Worm (Caenorhabditis elegans) whole organism, young adult: ENCODE results near the gene unc-43.

ENCODE experiments used
- C17E4.6 ChIP-seq: fragments of 200-800 bp; sonication (Bioruptor generic); IDR thresholded peaks from 2 replicates; pipeline ENCODE4 v1.3.6; 2022; ENCODE audit warnings: missing genetic modification reagents, missing genetic modification characterization, missing compliant biosample characterization
- ama-1 ChIP-seq, 3 experiments: fragments of 150-350 bp in 1 of 3; sonication (generic microtip) in 2 of 3; optimal IDR thresholded peaks; 2 replicates each; lab custom pipeline; 2014 to 2018; ENCODE audit warnings: missing biosample characterization in 2 of 3, missing genetic modification characterization in 2 of 3, missing genetic modification reagents in 2 of 3
- aptf-2 ChIP-seq: fragments of 200-800 bp; sonication (Bioruptor generic); conservative IDR thresholded peaks from 2 replicates; pipeline ENCODE4 v1.3.6; 2022; ENCODE audit warnings: missing genetic modification reagents, missing genetic modification characterization, missing compliant biosample characterization
- athp-1 ChIP-seq: sonication (generic microtip); optimal IDR thresholded peaks from 2 replicates; lab custom pipeline; 2017; ENCODE audit warnings: mild to moderate bottlenecking, missing genetic modification characterization, missing compliant biosample characterization
- ccch-3 ChIP-seq: fragments of 200-800 bp; sonication (Bioruptor generic); optimal IDR thresholded peaks from 2 replicates; lab custom pipeline; 2018; ENCODE audit warnings: mild to moderate bottlenecking, missing genetic modification characterization, missing compliant biosample characterization
- ceh-100 ChIP-seq: fragments of 200-800 bp; sonication (Bioruptor generic); IDR thresholded peaks from 2 replicates; pipeline ENCODE4 v1.3.6; 2022; ENCODE audit warnings: missing genetic modification reagents, missing genetic modification characterization, missing compliant biosample characterization
- egrh-3 ChIP-seq: fragments of 200-800 bp; sonication (Bioruptor generic); IDR thresholded peaks from 2 replicates; pipeline ENCODE4 v1.3.6; 2022; ENCODE audit warnings: missing genetic modification reagents, missing genetic modification characterization, missing compliant biosample characterization
- nfya-1 ChIP-seq: sonication (generic microtip); optimal IDR thresholded peaks from 2 replicates; lab custom pipeline; 2017; ENCODE audit warnings: antibody characterized with exemption, missing compliant biosample characterization, missing genetic modification characterization, borderline replicate concordance; ENCODE audit not compliant: insufficient read depth
- pbrm-1 ChIP-seq: fragments of 200-800 bp; sonication (Bioruptor generic); IDR thresholded peaks from 2 replicates; pipeline ENCODE4 v1.3.6; 2022; ENCODE audit warnings: missing genetic modification reagents, missing genetic modification characterization, missing compliant biosample characterization
- pha-4 ChIP-seq: fragments of 150-350 bp; sonication (generic microtip); optimal IDR thresholded peaks from 2 replicates; lab custom pipeline; 2014; ENCODE audit warnings: missing biosample characterization, missing genetic modification reagents, missing genetic modification characterization
- sea-2 ChIP-seq: fragments of 200-800 bp; sonication (Bioruptor generic); IDR thresholded peaks from 2 replicates; pipeline ENCODE4 v1.3.6; 2022; ENCODE audit warnings: missing genetic modification characterization, missing compliant biosample characterization
- unc-130 ChIP-seq: sonication (generic microtip); optimal IDR thresholded peaks from 2 replicates; lab custom pipeline; 2016; ENCODE audit warnings: missing genetic modification reagents, missing genetic modification characterization, missing compliant biosample characterization
- unc-62 ChIP-seq: fragments of 150-350 bp; optimal IDR thresholded peaks from 2 replicates; lab custom pipeline; 2014; ENCODE audit warnings: missing biosample characterization, missing genetic modification reagents, missing genetic modification characterization

ce11 chrIV:10352243-10352642, 2.2 kb upstream of the unc-43 start, which contains the start of gene Y43C5B.2:
- TF ChIP-seq aptf-2 (GFP tag; lab: Robert Waterston, UW) (no peak), ccch-3 (GFP tag; lab: Kevin White, UChicago) (no peak), unc-62 (GFP tag; lab: Kevin White, UChicago) (no peak), ceh-100 (GFP tag; lab: Robert Waterston, UW) (no peak), sea-2 (GFP tag; lab: Robert Waterston, UW) (no peak), egrh-3 (GFP tag; lab: Robert Waterston, UW) (no peak), ama-1 (optimal IDR thresholded peaks at IDR 0.05; lab: Kevin White, UChicago) (no peak), ama-1 (GFP tag; optimal IDR thresholded peaks at IDR 0.05; lab: Kevin White, UChicago) (no peak), pbrm-1 (GFP tag; lab: Robert Waterston, UW) (no peak), athp-1 (tag; lab: Kevin White, UChicago) (no peak), pha-4 (tag; lab: Kevin White, UChicago) (no peak), unc-130 (no peak), nfya-1 (tag; lab: Kevin White, UChicago) (no peak), C17E4.6 (GFP tag; lab: Robert Waterston, UW) (no peak)
